Worm (Caenorhabditis elegans) whole organism, L4 larva: ENCODE data around the gene nspg-8.

ENCODE experiments used
- D1046.2 ChIP-seq: fragments of 200-800 bp; sonication (Bioruptor generic); IDR thresholded peaks from 2 replicates; pipeline ENCODE4 v1.3.6; 2022; ENCODE audit warnings: missing genetic modification characterization, missing compliant biosample characterization
- F10B5.3 ChIP-seq: sonication (generic microtip); optimal IDR thresholded peaks from 2 replicates; lab custom pipeline; 2016; ENCODE audit warnings: mild to moderate bottlenecking, missing genetic modification characterization, missing compliant biosample characterization
- F37D6.2 ChIP-seq: sonication (generic microtip); optimal IDR thresholded peaks from 2 replicates; lab custom pipeline; 2016; ENCODE audit warnings: mild to moderate bottlenecking, missing genetic modification characterization, missing compliant biosample characterization
- R02D3.7 ChIP-seq: fragments of 150-350 bp; sonication (generic microtip); optimal IDR thresholded peaks from 3 replicates; lab custom pipeline; 2014; ENCODE audit warnings: missing biosample characterization, missing genetic modification characterization
- Y105C5A.15 ChIP-seq: fragments of 200-800 bp; sonication (Bioruptor generic); IDR thresholded peaks from 2 replicates; pipeline ENCODE4 v1.3.6; 2022; ENCODE audit warnings: missing genetic modification characterization, missing compliant biosample characterization
- Y48G9A.11 ChIP-seq: fragments of 200-800 bp; sonication (Bioruptor generic); IDR thresholded peaks from 2 replicates; pipeline ENCODE4 v1.3.6; 2022; ENCODE audit warnings: missing genetic modification reagents, missing genetic modification characterization, missing compliant biosample characterization
- aha-1 ChIP-seq: fragments of 150-350 bp; peaks from one replicate; lab custom pipeline; 2014; ENCODE audit warnings: missing biosample characterization, missing genetic modification characterization
- ceh-62 ChIP-seq: sonication (generic microtip); optimal IDR thresholded peaks from 2 replicates; lab custom pipeline; 2017; ENCODE audit warnings: missing biosample characterization, missing genetic modification characterization
- ceh-82 ChIP-seq: sonication (generic microtip); optimal IDR thresholded peaks from 2 replicates; lab custom pipeline; 2017; ENCODE audit warnings: missing biosample characterization, missing genetic modification characterization
- daf-12 ChIP-seq: fragments of 150-350 bp; optimal IDR thresholded peaks from 2 replicates; lab custom pipeline; 2014; ENCODE audit warnings: missing biosample characterization, missing genetic modification reagents, missing genetic modification characterization
- dmd-6 ChIP-seq: fragments of 200-800 bp; sonication (Bioruptor generic); IDR thresholded peaks from 2 replicates; pipeline ENCODE4 v1.3.6; 2022; ENCODE audit warnings: missing genetic modification reagents, missing genetic modification characterization, missing compliant biosample characterization
- dmd-9 ChIP-seq: fragments of 200-800 bp; sonication (Bioruptor generic); IDR thresholded peaks from 2 replicates; pipeline ENCODE4 v1.3.6; 2022; ENCODE audit warnings: missing genetic modification reagents, missing genetic modification characterization, missing compliant biosample characterization
- fos-1 ChIP-seq: fragments of 150-350 bp; optimal IDR thresholded peaks from 2 replicates; lab custom pipeline; 2014; ENCODE audit warnings: missing biosample characterization, missing genetic modification characterization
- hlh-11 ChIP-seq: fragments of 200-800 bp; sonication (Bioruptor generic); optimal IDR thresholded peaks from 2 replicates; lab custom pipeline; 2018; ENCODE audit warnings: mild to moderate bottlenecking, missing genetic modification characterization, missing compliant biosample characterization
- lim-7 ChIP-seq: fragments of 200-800 bp; sonication (Bioruptor generic); IDR thresholded peaks from 2 replicates; pipeline ENCODE4 v1.3.6; 2022; ENCODE audit warnings: missing genetic modification characterization, missing compliant biosample characterization
- lin-13 ChIP-seq: fragments of 150-350 bp; optimal IDR thresholded peaks from 2 replicates; lab custom pipeline; 2014; ENCODE audit warnings: missing biosample characterization, missing genetic modification reagents, missing genetic modification characterization
- lin-15B ChIP-seq: fragments of 150-350 bp; sonication (generic microtip); optimal IDR thresholded peaks from 3 replicates; lab custom pipeline; 2014; ENCODE audit warnings: missing biosample characterization, missing genetic modification characterization
- lin-38 ChIP-seq: fragments of 200-800 bp; sonication (Bioruptor generic); IDR thresholded peaks from 2 replicates; pipeline ENCODE4 v1.3.6; 2022; ENCODE audit warnings: missing genetic modification reagents, missing genetic modification characterization, missing compliant biosample characterization
- lin-39 ChIP-seq: fragments of 150-350 bp; optimal IDR thresholded peaks from 2 replicates; lab custom pipeline; 2014; ENCODE audit warnings: missing biosample characterization, missing genetic modification reagents, missing genetic modification characterization
- madf-5 ChIP-seq, 2 experiments: fragments of 200-800 bp; sonication (Bioruptor generic); IDR thresholded peaks; 2 replicates each; pipeline ENCODE4 v1.3.6; 2022; ENCODE audit warnings: missing compliant biosample characterization in 2 of 2, missing genetic modification characterization in 2 of 2
- mep-1 ChIP-seq: fragments of 150-350 bp; sonication (generic microtip); optimal IDR thresholded peaks from 3 replicates; lab custom pipeline; 2014; ENCODE audit warnings: missing biosample characterization, missing genetic modification characterization
- mes-2 ChIP-seq: sonication (generic microtip); optimal IDR thresholded peaks from 2 replicates; lab custom pipeline; 2016; ENCODE audit warnings: missing genotype, mild to moderate bottlenecking, missing genetic modification characterization, missing compliant biosample characterization; ENCODE audit not compliant: poor library complexity, severe bottlenecking
- mxl-3 ChIP-seq: fragments of 200-800 bp; sonication (Bioruptor generic); optimal IDR thresholded peaks from 2 replicates; lab custom pipeline; 2018; ENCODE audit warnings: mild to moderate bottlenecking, missing genetic modification characterization, missing compliant biosample characterization
- nhr-237 ChIP-seq: sonication (generic microtip); optimal IDR thresholded peaks from 2 replicates; lab custom pipeline; 2017; ENCODE audit warnings: missing biosample characterization, missing genetic modification characterization
- nhr-41 ChIP-seq: fragments of 200-800 bp; sonication (Bioruptor generic); IDR thresholded peaks from 2 replicates; pipeline ENCODE4 v1.3.6; 2022; ENCODE audit warnings: missing genetic modification reagents, missing genetic modification characterization, missing compliant biosample characterization
- nhr-6 ChIP-seq: fragments of 150-350 bp; optimal IDR thresholded peaks from 2 replicates; lab custom pipeline; 2014; ENCODE audit warnings: missing biosample characterization, missing genetic modification characterization
- pha-4 ChIP-seq, 2 experiments: fragments of 150-350 bp in 1 of 2; fragments of 200-800 bp in 1 of 2; sonication (Bioruptor generic) in 1 of 2; IDR thresholded peaks in 1 of 2; optimal IDR thresholded peaks in 1 of 2; 2 replicates each; pipeline versions ENCODE4 v1.3.6 to Lab custom; 2014 to 2022; ENCODE audit warnings: missing genetic modification characterization in 2 of 2, missing genetic modification reagents in 2 of 2, missing biosample characterization in 1 of 2, missing compliant biosample characterization in 1 of 2
- rbr-2 ChIP-seq: sonication (generic microtip); optimal IDR thresholded peaks from 2 replicates; lab custom pipeline; 2016; ENCODE audit warnings: missing genotype, missing genetic modification characterization, missing compliant biosample characterization
- set-16 ChIP-seq: fragments of 200-800 bp; sonication (Bioruptor generic); IDR thresholded peaks from 2 replicates; pipeline ENCODE4 v1.3.6; 2022; ENCODE audit warnings: missing genetic modification reagents, missing genetic modification characterization, missing compliant biosample characterization
- snpc-1.2 ChIP-seq: fragments of 200-800 bp; sonication (Bioruptor generic); IDR thresholded peaks from 2 replicates; pipeline ENCODE4 v1.3.6; 2022; ENCODE audit warnings: missing genetic modification reagents, missing genetic modification characterization, missing compliant biosample characterization
- spr-1 ChIP-seq: sonication (generic microtip); optimal IDR thresholded peaks from 2 replicates; lab custom pipeline; 2016; ENCODE audit warnings: mild to moderate bottlenecking, missing genetic modification characterization, missing compliant biosample characterization
- unc-39 ChIP-seq: sonication (generic microtip); optimal IDR thresholded peaks from 2 replicates; lab custom pipeline; 2017; ENCODE audit warnings: missing biosample characterization, missing genetic modification characterization
- vab-7 ChIP-seq: fragments of 200-800 bp; sonication (Bioruptor generic); IDR thresholded peaks from 2 replicates; pipeline ENCODE4 v1.3.6; 2022; ENCODE audit warnings: missing genetic modification reagents, missing genetic modification characterization, missing compliant biosample characterization
- zfp-2 ChIP-seq: sonication (generic microtip); optimal IDR thresholded peaks from 2 replicates; lab custom pipeline; 2016; ENCODE audit warnings: mild to moderate bottlenecking, missing genetic modification characterization, missing compliant biosample characterization
- ztf-11 ChIP-seq: fragments of 150-350 bp; optimal IDR thresholded peaks from 2 replicates; lab custom pipeline; 2014; ENCODE audit warnings: missing biosample characterization, missing genetic modification characterization

The nspg-8 gene

ce11 chrIII:1164668-1165067 lies 17.2 kb upstream of the nspg-8 start:
- TF ChIP-seq F37D6.2 (no peak), ceh-62 (no peak), nhr-41 (no peak), vab-7 (GFP tag; lab: Robert Waterston, UW) (peak; percentile 27; the same call in 1 of the 2 replicates), Y48G9A.11 (GFP tag; lab: Robert Waterston, UW) (no peak), F10B5.3 (tag; lab: Kevin White, UChicago) (no peak), madf-5 (GFP tag; IDR thresholded peaks at IDR 0.05; lab: Robert Waterston, UW) (no peak), lim-7 (0 out of 2 replicates have a peak, but pooled peaks have one; percentile 45), snpc-1.2 (GFP tag; lab: Robert Waterston, UW) (peak; percentile 67), unc-39 (tag; lab: Kevin White, UChicago) (no peak), dmd-6 (GFP tag; lab: Robert Waterston, UW) (peak; percentile 31), lin-39 (no peak), lin-13 (GFP tag; lab: Kevin White, UChicago) (peak; percentile 0), lin-38 (GFP tag; lab: Robert Waterston, UW) (peak; percentile 27), pha-4 (GFP tag; IDR thresholded peaks at IDR 0.05; lab: Robert Waterston, UW) (peak; percentile 60; the same call in 1 of the 2 replicates), pha-4 (tag; optimal IDR thresholded peaks at IDR 0.05; lab: Kevin White, UChicago) (no peak), spr-1 (tag; lab: Kevin White, UChicago) (peak; percentile 8), mes-2 (tag; lab: Kevin White, UChicago) (peak; percentile 38)

- TF ChIP-seq lin-15B (no peak), zfp-2 (no peak)
Observed at ce11 chrIII:1166388-1166787, 15.5 kb upstream of the nspg-8 start.

- TF ChIP-seq dmd-9 (no peak), mxl-3 (GFP tag; lab: Kevin White, UChicago) (no peak), nhr-237 (tag; lab: Kevin White, UChicago) (no peak), fos-1 (no peak), hlh-11 (tag; lab: Kevin White, UChicago) (no peak), R02D3.7 (tag; lab: Kevin White, UChicago) (no peak), mep-1 (tag; lab: Kevin White, UChicago) (no peak)
Observed at ce11 chrIII:1169622-1170021, 12.2 kb upstream of the nspg-8 start.

ce11 chrIII:1173331-1173730 lies 8.5 kb upstream of the nspg-8 start:
- TF ChIP-seq aha-1 (tag; lab: Kevin White, UChicago): peak; percentile 75
- TF ChIP-seq ceh-62: no peak

- TF ChIP-seq ceh-82 (tag; lab: Kevin White, UChicago) (no peak), aha-1 (tag; lab: Kevin White, UChicago) (no peak), ztf-11 (tag; lab: Kevin White, UChicago) (no peak), nhr-6 (no peak), daf-12 (no peak), Y105C5A.15 (no peak), set-16 (GFP tag; lab: Robert Waterston, UW) (no peak), fos-1 (no peak)
Observed at ce11 chrIII:1176080-1176608, 5.7 kb upstream of the nspg-8 start, which contains the start of gene eak-3. eak-3 (minus strand) TSS chrIII:1176558.

ce11 chrIII:1179006-1179405 lies 2.9 kb upstream of the nspg-8 start:
- no peak for TF ChIP-seq zfp-2
- no peak for TF ChIP-seq D1046.2 (GFP tag; lab: Robert Waterston, UW)
- TF ChIP-seq rbr-2 (tag; lab: Kevin White, UChicago): no peak
- TF ChIP-seq aha-1 (tag; lab: Kevin White, UChicago): peak; percentile 91
